Fruit fly (Drosophila melanogaster) whole organism, embryonic: ENCODE results near the gene Arpc3A.
A peak's percentile ranks its signal among the peaks of the same experiment; 100 is the strongest.

ENCODE experiments used
- Abd-B ChIP-seq: fragments of 200-800 bp; sonication (Bioruptor generic); optimal IDR thresholded peaks from 2 replicates; lab custom pipeline; 2018; ENCODE audit warnings: missing biosample characterization, mild to moderate bottlenecking, missing genetic modification characterization, moderate library complexity
- Antp ChIP-seq: fragments of 200-800 bp; sonication (Bioruptor generic); optimal IDR thresholded peaks from 3 replicates; lab custom pipeline; 2016; ENCODE audit warnings: missing biosample characterization, missing genetic modification characterization
- CG10565 ChIP-seq: fragments of 200-800 bp; sonication (Bioruptor generic); optimal IDR thresholded peaks from 3 replicates; lab custom pipeline; 2016; ENCODE audit warnings: missing biosample characterization, mild to moderate bottlenecking, missing genetic modification characterization
- CG11560 ChIP-seq: fragments of 200-800 bp; sonication (Bioruptor generic); IDR thresholded peaks from 3 replicates; pipeline ENCODE4 v1.3.6; 2022; ENCODE audit warnings: missing biosample characterization, missing genetic modification characterization
- CG11695 ChIP-seq: fragments of 200-800 bp; sonication (Bioruptor generic); IDR thresholded peaks from 3 replicates; pipeline ENCODE4 v1.3.6; 2022; ENCODE audit warnings: missing biosample characterization, missing genetic modification characterization
- CG16779 ChIP-seq: fragments of 200-800 bp; sonication (Bioruptor generic); IDR thresholded peaks from 2 replicates; pipeline ENCODE4 v1.3.6; 2022; ENCODE audit warnings: missing biosample characterization, missing genetic modification characterization
- CG17359 ChIP-seq: fragments of 200-800 bp; sonication (Bioruptor generic); optimal IDR thresholded peaks from 3 replicates; lab custom pipeline; 2018; ENCODE audit warnings: missing biosample characterization, mild to moderate bottlenecking, missing genetic modification characterization, moderate library complexity
- CG17802 ChIP-seq: fragments of 200-800 bp; sonication (Bioruptor generic); optimal IDR thresholded peaks from 2 replicates; lab custom pipeline; 2018; ENCODE audit warnings: missing biosample characterization, mild to moderate bottlenecking, missing genetic modification characterization, moderate library complexity
- CG32767 ChIP-seq: fragments of 200-800 bp; sonication (Bioruptor generic); IDR thresholded peaks from 2 replicates; pipeline ENCODE4 v1.3.6; 2022; ENCODE audit warnings: missing biosample characterization, missing genetic modification characterization
- CG4328 ChIP-seq: fragments of 200-800 bp; sonication (Bioruptor generic); optimal IDR thresholded peaks from 3 replicates; lab custom pipeline; 2017; ENCODE audit warnings: missing biosample characterization, missing genetic modification reagents, missing genetic modification characterization
- CG43689 ChIP-seq: fragments of 200-800 bp; sonication (Bioruptor generic); IDR thresholded peaks from 2 replicates; pipeline ENCODE4 v1.3.6; 2022; ENCODE audit warnings: missing biosample characterization, missing genetic modification characterization
- CG4404 ChIP-seq: fragments of 200-800 bp; sonication (Bioruptor generic); IDR thresholded peaks from 2 replicates; pipeline ENCODE4 v1.3.6; 2022; ENCODE audit warnings: missing biosample characterization, missing genetic modification characterization
- CG8765 ChIP-seq: fragments of 200-800 bp; sonication (Bioruptor generic); IDR thresholded peaks from 2 replicates; pipeline ENCODE4 v1.3.6; 2022; ENCODE audit warnings: missing biosample characterization, missing genetic modification characterization
- CoRest ChIP-seq: fragments of 200-800 bp; sonication (Bioruptor generic); optimal IDR thresholded peaks from 3 replicates; lab custom pipeline; 2018; ENCODE audit warnings: missing biosample characterization, mild to moderate bottlenecking, missing genetic modification characterization, moderate library complexity
- Deaf1 ChIP-seq: fragments of 200-800 bp; optimal IDR thresholded peaks from 3 replicates; lab custom pipeline; 2019; ENCODE audit warnings: missing biosample characterization, mild to moderate bottlenecking, missing genetic modification characterization, moderate library complexity
- Doc3 ChIP-seq: fragments of 200-800 bp; sonication (Bioruptor generic); IDR thresholded peaks from 3 replicates; pipeline ENCODE4 v1.3.6; 2022; ENCODE audit warnings: missing biosample characterization, missing genetic modification characterization; ENCODE audit not compliant: partially characterized antibody
- GATAe ChIP-seq: fragments of 200-800 bp; sonication (Bioruptor generic); conservative IDR thresholded peaks from 2 replicates; pipeline ENCODE4 v1.3.6; 2022; ENCODE audit warnings: missing biosample characterization, missing genetic modification characterization
- HLH3B ChIP-seq: fragments of 200-800 bp; sonication (Bioruptor generic); IDR thresholded peaks from 2 replicates; pipeline ENCODE4 v1.3.6; 2022; ENCODE audit warnings: missing biosample characterization, missing genetic modification characterization
- Hmr ChIP-seq: fragments of 200-800 bp; sonication (Bioruptor generic); optimal IDR thresholded peaks from 3 replicates; lab custom pipeline; 2017; ENCODE audit warnings: mild to moderate bottlenecking, missing biosample characterization, missing genetic modification reagents, missing genetic modification characterization
- Lpt ChIP-seq: fragments of >200 bp; optimal IDR thresholded peaks from 2 replicates; lab custom pipeline; 2018; ENCODE audit warnings: missing biosample characterization, missing genetic modification characterization
- MTF-1 ChIP-seq: fragments of 200-800 bp; sonication (Bioruptor generic); optimal IDR thresholded peaks from 2 replicates; lab custom pipeline; 2018; ENCODE audit warnings: missing biosample characterization, mild to moderate bottlenecking, missing genetic modification characterization, borderline replicate concordance
- Ptx1 ChIP-seq: fragments of 200-800 bp; sonication (Bioruptor generic); IDR thresholded peaks from 2 replicates; pipeline ENCODE4 v1.3.6; 2022; ENCODE audit warnings: missing biosample characterization, missing genetic modification characterization
- Sry-δ ChIP-seq: fragments of 200-800 bp; sonication (Bioruptor generic); optimal IDR thresholded peaks from 2 replicates; lab custom pipeline; 2016; ENCODE audit warnings: missing biosample characterization, missing genetic modification characterization
- Vsx1 ChIP-seq: fragments of 200-800 bp; sonication (Bioruptor generic); optimal IDR thresholded peaks from 2 replicates; lab custom pipeline; 2017; ENCODE audit warnings: missing biosample characterization, mild to moderate bottlenecking, missing genetic modification characterization, missing genetic modification reagents
- amos ChIP-seq: fragments of 200-800 bp; sonication (Bioruptor generic); IDR thresholded peaks from 2 replicates; pipeline ENCODE4 v1.3.6; 2022; ENCODE audit warnings: missing biosample characterization, missing genetic modification characterization; ENCODE audit not compliant: partially characterized antibody
- aop ChIP-seq: fragments of 200-800 bp; sonication (Bioruptor generic); IDR thresholded peaks from 2 replicates; pipeline ENCODE4 v1.3.6; 2022; ENCODE audit warnings: missing biosample characterization, missing genetic modification characterization
- ash1 ChIP-seq: fragments of 200-800 bp; sonication (Bioruptor generic); optimal IDR thresholded peaks from 2 replicates; lab custom pipeline; 2018; ENCODE audit warnings: missing biosample characterization, mild to moderate bottlenecking, missing genetic modification characterization
- bowl ChIP-seq: fragments of 200-800 bp; sonication (Bioruptor generic); IDR thresholded peaks from 2 replicates; pipeline ENCODE4 v1.3.6; 2022; ENCODE audit warnings: missing biosample characterization, missing genetic modification characterization
- br ChIP-seq: fragments of >200 bp; optimal IDR thresholded peaks from 2 replicates; lab custom pipeline; 2017
- chm ChIP-seq: fragments of 200-800 bp; sonication (Bioruptor generic); IDR thresholded peaks from 2 replicates; pipeline ENCODE4 v1.3.6; 2022; ENCODE audit warnings: missing biosample characterization, missing genetic modification characterization
- ci ChIP-seq: fragments of 200-800 bp; sonication (Bioruptor generic); IDR thresholded peaks from 3 replicates; pipeline ENCODE4 v1.3.6; 2022; ENCODE audit warnings: missing biosample characterization, missing genetic modification characterization
- emc ChIP-seq: fragments of 200-800 bp; sonication (Bioruptor generic); optimal IDR thresholded peaks from 2 replicates; lab custom pipeline; 2016; ENCODE audit warnings: missing biosample characterization, missing genetic modification characterization
- eyg ChIP-seq: fragments of 200-800 bp; sonication (Bioruptor generic); optimal IDR thresholded peaks from 3 replicates; lab custom pipeline; 2016; ENCODE audit warnings: missing biosample characterization, missing genetic modification characterization
- gce ChIP-seq: fragments of 200-800 bp; sonication (Bioruptor generic); IDR thresholded peaks from 3 replicates; pipeline ENCODE4 v1.3.6; 2022; ENCODE audit warnings: missing biosample characterization, missing genetic modification characterization
- gem ChIP-seq: fragments of 200-800 bp; sonication (Bioruptor generic); optimal IDR thresholded peaks from 2 replicates; lab custom pipeline; 2019; ENCODE audit warnings: missing biosample characterization, mild to moderate bottlenecking, missing genetic modification characterization, moderate library complexity
- maf-S ChIP-seq: fragments of 200-800 bp; sonication (Bioruptor generic); optimal IDR thresholded peaks from 2 replicates; lab custom pipeline; 2016; ENCODE audit warnings: missing biosample characterization, missing genetic modification characterization
- mld ChIP-seq: fragments of 200-800 bp; sonication (Bioruptor generic); IDR thresholded peaks from 3 replicates; pipeline ENCODE4 v1.3.6; 2022; ENCODE audit warnings: missing biosample characterization, missing genetic modification characterization; ENCODE audit not compliant: partially characterized antibody
- oc ChIP-seq: fragments of 200-800 bp; sonication (Bioruptor generic); optimal IDR thresholded peaks from 2 replicates; lab custom pipeline; 2018; ENCODE audit warnings: missing biosample characterization, mild to moderate bottlenecking, missing genetic modification characterization, moderate library complexity
- pho ChIP-seq: fragments of 200-800 bp; sonication (Bioruptor generic); optimal IDR thresholded peaks from 2 replicates; lab custom pipeline; 2016; ENCODE audit warnings: missing biosample characterization, missing genetic modification characterization
- prd ChIP-seq, 3 experiments: fragments of >200 bp in 2 of 3; fragments of 200-800 bp in 1 of 3; sonication (Bioruptor generic) in 1 of 3; optimal IDR thresholded peaks in 2 of 3; IDR thresholded peaks in 1 of 3; 2 replicates in 2 of 3; 3 replicates in 1 of 3; pipeline versions ENCODE4 v1.3.6 to Lab custom; 2017 to 2022; ENCODE audit warnings: missing biosample characterization in 1 of 3, missing genetic modification characterization in 1 of 3
- pzg ChIP-seq: fragments of 200-800 bp; sonication (Bioruptor generic); optimal IDR thresholded peaks from 3 replicates; lab custom pipeline; 2018; ENCODE audit warnings: missing biosample characterization, mild to moderate bottlenecking, missing genetic modification characterization, moderate library complexity
- sim ChIP-seq: fragments of 200-800 bp; sonication (Bioruptor generic); IDR thresholded peaks from 2 replicates; pipeline ENCODE4 v1.3.6; 2022; ENCODE audit warnings: missing biosample characterization, missing genetic modification characterization
- sima ChIP-seq: fragments of 200-800 bp; sonication (Bioruptor generic); optimal IDR thresholded peaks from 2 replicates; lab custom pipeline; 2016; ENCODE audit warnings: missing biosample characterization, missing genetic modification characterization
- so ChIP-seq: fragments of 200-800 bp; sonication (Bioruptor generic); IDR thresholded peaks from 3 replicates; pipeline ENCODE4 v1.3.6; 2022; ENCODE audit warnings: missing biosample characterization, missing genetic modification characterization
- ttk ChIP-seq: fragments of 200-800 bp; sonication (Bioruptor generic); IDR thresholded peaks from 2 replicates; pipeline ENCODE4 v2.1.2; 2022; ENCODE audit warnings: missing biosample characterization, missing genetic modification characterization
- tup ChIP-seq: fragments of 200-800 bp; sonication (Bioruptor generic); optimal IDR thresholded peaks from 2 replicates; lab custom pipeline; 2016; ENCODE audit warnings: missing biosample characterization, mild to moderate bottlenecking, missing genetic modification characterization, moderate library complexity
- twi ChIP-seq: fragments of 200-800 bp; optimal IDR thresholded peaks from 2 replicates; lab custom pipeline; 2019; ENCODE audit warnings: missing biosample characterization, mild to moderate bottlenecking, missing genetic modification characterization, moderate library complexity
- tx ChIP-seq: fragments of 200-800 bp; sonication (Bioruptor generic); optimal IDR thresholded peaks from 2 replicates; lab custom pipeline; 2016; ENCODE audit warnings: missing biosample characterization, missing genetic modification characterization
- unpg ChIP-seq: fragments of 200-800 bp; sonication (Bioruptor generic); optimal IDR thresholded peaks from 3 replicates; lab custom pipeline; 2018; ENCODE audit warnings: missing biosample characterization, mild to moderate bottlenecking, missing genetic modification characterization, moderate library complexity
- vvl ChIP-seq: fragments of 200-800 bp; sonication (Bioruptor generic); IDR thresholded peaks from 2 replicates; pipeline ENCODE4 v1.3.6; 2022; ENCODE audit warnings: missing biosample characterization, missing genetic modification characterization

Gene Arpc3A

dm6 chr3R:15792427-15792826, 42.0 kb upstream of the Arpc3A start, which contains the start of gene Acyp2 (continued):
- TF ChIP-seq CoRest (peak; percentile 48), emc (GFP tag; lab: Kevin White, UChicago) (no peak), gem (peak; percentile 15), CG16779 (GFP tag; lab: Robert Waterston, UW) (no peak), aop (no peak), CG32767 (GFP tag; lab: Robert Waterston, UW) (no peak), oc (tag; lab: Kevin White, UChicago) (no peak), CG17802 (tag; lab: Kevin White, UChicago) (peak; percentile 75), prd (optimal IDR thresholded peaks at IDR 0.05; lab: Kevin White, UChicago) (no peak), prd (GFP tag; IDR thresholded peaks at IDR 0.05; lab: Robert Waterston, UW) (peak; percentile 43; the same call in 1 of the 3 replicates), vvl (GFP tag; lab: Robert Waterston, UW) (peak; percentile 66), ci (peak; percentile 37; the same call in 1 of the 3 replicates), CG43689 (GFP tag; lab: Robert Waterston, UW) (no peak), CG11695 (GFP tag; lab: Robert Waterston, UW) (no peak), CG4404 (no peak), bowl (GFP tag; lab: Robert Waterston, UW) (no peak), amos (GFP tag; lab: Robert Waterston, UW) (peak; percentile 62), Lpt (GFP tag; lab: Kevin White, UChicago) (no peak), CG8765 (GFP tag; lab: Robert Waterston, UW) (0 out of 2 replicates have a peak, but pooled peaks have one; percentile 26), CG17359 (tag; lab: Kevin White, UChicago) (no peak), eyg (GFP tag; lab: Kevin White, UChicago) (no peak), pho (GFP tag; lab: Kevin White, UChicago) (no peak), Abd-B (GFP tag; lab: Kevin White, UChicago) (no peak), mld (GFP tag; lab: Robert Waterston, UW) (no peak), tup (GFP tag; lab: Kevin White, UChicago) (peak; percentile 32), br (lab: Kevin White, UChicago) (no peak), Doc3 (GFP tag; lab: Robert Waterston, UW) (peak; percentile 56; the same call in 2 of the 3 replicates), maf-S (GFP tag; lab: Kevin White, UChicago) (no peak), HLH3B (GFP tag; lab: Robert Waterston, UW) (no peak), Vsx1 (GFP tag; lab: Kevin White, UChicago) (no peak), ttk (GFP tag; lab: Robert Waterston, UW) (no peak), chm (GFP tag; lab: Robert Waterston, UW) (no peak), Deaf1 (tag; lab: Kevin White, UChicago) (no peak), CG11560 (tag; lab: Robert Waterston, UW) (no peak; the same call in 1 of the 3 replicates), Hmr (GFP tag; lab: Kevin White, UChicago) (peak; percentile 63), so (GFP tag; lab: Robert Waterston, UW) (no peak), tx (peak; percentile 17), gce (GFP tag; lab: Robert Waterston, UW) (no peak), MTF-1 (no peak), twi (no peak), CG4328 (GFP tag; lab: Kevin White, UChicago) (no peak), GATAe (GFP tag; lab: Robert Waterston, UW) (no peak), Sry-δ (GFP tag; lab: Kevin White, UChicago) (peak; percentile 88), Ptx1 (peak; percentile 16; the same call in 1 of the 2 replicates), sim (GFP tag; lab: Robert Waterston, UW) (no peak), ash1 (GFP tag; lab: Kevin White, UChicago) (no peak), unpg (no peak), CG10565 (no peak), Antp (GFP tag; lab: Kevin White, UChicago) (peak; percentile 46), sima (no peak), pzg (GFP tag; lab: Kevin White, UChicago) (peak; percentile 91)
